Worm (Caenorhabditis elegans) whole organism, young adult: ENCODE data around the gene F20A1.2.

ENCODE experiments used
- D2030.7 ChIP-seq: fragments of 200-800 bp; sonication (Bioruptor generic); IDR thresholded peaks from 2 replicates; pipeline ENCODE4 v1.3.6; 2022; ENCODE audit warnings: missing genetic modification reagents, missing genetic modification characterization, missing compliant biosample characterization
- athp-1 ChIP-seq: sonication (generic microtip); optimal IDR thresholded peaks from 2 replicates; lab custom pipeline; 2017; ENCODE audit warnings: mild to moderate bottlenecking, missing genetic modification characterization, missing compliant biosample characterization
- ccch-3 ChIP-seq: fragments of 200-800 bp; sonication (Bioruptor generic); optimal IDR thresholded peaks from 2 replicates; lab custom pipeline; 2018; ENCODE audit warnings: mild to moderate bottlenecking, missing genetic modification characterization, missing compliant biosample characterization
- hlh-12 ChIP-seq: sonication (generic microtip); optimal IDR thresholded peaks from 2 replicates; lab custom pipeline; 2016; ENCODE audit warnings: missing genetic modification characterization, missing compliant biosample characterization
- nhr-27 ChIP-seq: fragments of 200-800 bp; sonication (Bioruptor generic); optimal IDR thresholded peaks from 2 replicates; lab custom pipeline; 2018; ENCODE audit warnings: mild to moderate bottlenecking, missing genetic modification characterization, moderate library complexity, missing compliant biosample characterization
- pbrm-1 ChIP-seq: fragments of 200-800 bp; sonication (Bioruptor generic); IDR thresholded peaks from 2 replicates; pipeline ENCODE4 v1.3.6; 2022; ENCODE audit warnings: missing genetic modification reagents, missing genetic modification characterization, missing compliant biosample characterization
- repo-1 ChIP-seq: sonication (generic microtip); optimal IDR thresholded peaks from 2 replicates; lab custom pipeline; 2017; ENCODE audit warnings: mild to moderate bottlenecking, missing genetic modification characterization, missing compliant biosample characterization
- sdz-38 ChIP-seq: sonication (generic microtip); optimal IDR thresholded peaks from 2 replicates; lab custom pipeline; 2016; ENCODE audit warnings: missing genotype, missing genetic modification characterization, missing compliant biosample characterization
- ztf-28 ChIP-seq: fragments of 200-800 bp; sonication (Bioruptor generic); IDR thresholded peaks from 2 replicates; pipeline ENCODE4 v1.3.6; 2022; ENCODE audit warnings: missing genetic modification reagents, missing genetic modification characterization, missing compliant biosample characterization

- no peak for TF ChIP-seq hlh-12 (tag; lab: Kevin White, UChicago)
- no peak for TF ChIP-seq ccch-3 (GFP tag; lab: Kevin White, UChicago)
- TF ChIP-seq sdz-38 (tag; lab: Kevin White, UChicago): no peak
- TF ChIP-seq athp-1 (tag; lab: Kevin White, UChicago): no peak
- no peak for TF ChIP-seq pbrm-1 (GFP tag; lab: Robert Waterston, UW)
- TF ChIP-seq repo-1: no peak
- no peak for TF ChIP-seq ztf-28 (GFP tag; lab: Robert Waterston, UW)
- TF ChIP-seq D2030.7 (GFP tag; lab: Robert Waterston, UW): no peak
- no peak for TF ChIP-seq nhr-27 (tag; lab: Kevin White, UChicago)
Observed at ce11 chrV:7079388-7079787, 33.3 kb downstream of the F20A1.2 start.
